Fruit fly (Drosophila melanogaster) whole organism, embryonic: Measurements from ENCODE around the gene CG34283.
A peak's percentile ranks its signal among the peaks of the same experiment; 100 is the strongest.

Source experiments
- Aef1 ChIP-seq: fragments of 200-800 bp; sonication (Bioruptor generic); IDR thresholded peaks from 3 replicates; pipeline ENCODE4 v1.3.6; 2022; ENCODE audit warnings: missing biosample characterization, missing genetic modification characterization
- CG10565 ChIP-seq: fragments of 200-800 bp; sonication (Bioruptor generic); optimal IDR thresholded peaks from 3 replicates; lab custom pipeline; 2016; ENCODE audit warnings: missing biosample characterization, mild to moderate bottlenecking, missing genetic modification characterization
- CG10654 ChIP-seq: fragments of 200-800 bp; sonication (Bioruptor generic); optimal IDR thresholded peaks from 2 replicates; lab custom pipeline; 2016; ENCODE audit warnings: missing biosample characterization, missing genetic modification characterization
- CG11093 ChIP-seq: fragments of 200-800 bp; sonication (Bioruptor generic); IDR thresholded peaks from 3 replicates; pipeline ENCODE4 v1.3.6; 2022; ENCODE audit warnings: missing biosample characterization, missing genetic modification characterization
- CG11560 ChIP-seq: fragments of 200-800 bp; sonication (Bioruptor generic); IDR thresholded peaks from 3 replicates; pipeline ENCODE4 v1.3.6; 2022; ENCODE audit warnings: missing biosample characterization, missing genetic modification characterization
- CG11695 ChIP-seq: fragments of 200-800 bp; sonication (Bioruptor generic); IDR thresholded peaks from 3 replicates; pipeline ENCODE4 v1.3.6; 2022; ENCODE audit warnings: missing biosample characterization, missing genetic modification characterization
- CG12071 ChIP-seq: fragments of 200-800 bp; sonication (Bioruptor generic); optimal IDR thresholded peaks from 3 replicates; lab custom pipeline; 2018; ENCODE audit warnings: missing biosample characterization, mild to moderate bottlenecking, missing genetic modification characterization
- CG13296 ChIP-seq: fragments of 200-800 bp; sonication (Bioruptor generic); optimal IDR thresholded peaks from 3 replicates; lab custom pipeline; 2018; ENCODE audit warnings: missing biosample characterization, mild to moderate bottlenecking, missing genetic modification characterization
- CG14014 ChIP-seq: fragments of 200-800 bp; sonication (Bioruptor generic); IDR thresholded peaks from 2 replicates; pipeline ENCODE4 v1.3.6; 2022; ENCODE audit warnings: missing biosample characterization, missing genetic modification characterization
- CG17802 ChIP-seq: fragments of 200-800 bp; sonication (Bioruptor generic); optimal IDR thresholded peaks from 2 replicates; lab custom pipeline; 2018; ENCODE audit warnings: missing biosample characterization, mild to moderate bottlenecking, missing genetic modification characterization, moderate library complexity
- CG1792 ChIP-seq: fragments of 200-800 bp; sonication (Bioruptor generic); optimal IDR thresholded peaks from 2 replicates; lab custom pipeline; 2016; ENCODE audit warnings: missing biosample characterization, missing genetic modification characterization
- CG2120 ChIP-seq: fragments of 200-800 bp; sonication (Bioruptor generic); optimal IDR thresholded peaks from 3 replicates; lab custom pipeline; 2016; ENCODE audit warnings: missing biosample characterization, missing genetic modification characterization
- CG4404 ChIP-seq: fragments of 200-800 bp; sonication (Bioruptor generic); IDR thresholded peaks from 2 replicates; pipeline ENCODE4 v1.3.6; 2022; ENCODE audit warnings: missing biosample characterization, missing genetic modification characterization
- CG4854 ChIP-seq: fragments of 200-800 bp; sonication (Bioruptor generic); optimal IDR thresholded peaks from 2 replicates; lab custom pipeline; 2016; ENCODE audit warnings: missing biosample characterization, missing genetic modification characterization, inconsistent platforms
- Gug ChIP-seq: fragments of 200-800 bp; sonication (Bioruptor generic); IDR thresholded peaks from 4 replicates; pipeline ENCODE4 v1.3.6; 2022; ENCODE audit warnings: missing biosample characterization, missing genetic modification characterization
- H15 ChIP-seq: fragments of 200-800 bp; sonication (Bioruptor generic); IDR thresholded peaks from 3 replicates; pipeline ENCODE4 v1.3.6; 2022; ENCODE audit warnings: missing biosample characterization, missing genetic modification characterization
- HLHmδ ChIP-seq: fragments of 200-800 bp; sonication (Bioruptor generic); optimal IDR thresholded peaks from 2 replicates; lab custom pipeline; 2018; ENCODE audit warnings: missing biosample characterization, mild to moderate bottlenecking, missing genetic modification characterization, moderate library complexity
- Hr3 ChIP-seq: fragments of 200-800 bp; sonication (Bioruptor generic); optimal IDR thresholded peaks from 3 replicates; lab custom pipeline; 2016; ENCODE audit warnings: missing biosample characterization, missing genetic modification characterization
- Hr78 ChIP-seq, 2 experiments: fragments of 200-800 bp in 1 of 2; fragments of >200 bp in 1 of 2; sonication (Bioruptor generic) in 1 of 2; optimal IDR thresholded peaks; 2 replicates each; lab custom pipeline; 2017 to 2019; ENCODE audit warnings: missing biosample characterization in 2 of 2, missing genetic modification characterization in 2 of 2, mild to moderate bottlenecking in 1 of 2, moderate library complexity in 1 of 2
- MBD-R2 ChIP-seq: fragments of 200-800 bp; sonication (Bioruptor generic); IDR thresholded peaks from 2 replicates; pipeline ENCODE4 v1.3.6; 2022; ENCODE audit warnings: missing biosample characterization, missing genetic modification characterization
- Mes4 ChIP-seq: fragments of 200-800 bp; sonication (Bioruptor generic); optimal IDR thresholded peaks from 2 replicates; lab custom pipeline; 2016; ENCODE audit warnings: missing biosample characterization, missing genetic modification characterization
- Rfx ChIP-seq: fragments of 200-800 bp; sonication (Bioruptor generic); IDR thresholded peaks from 2 replicates; pipeline ENCODE4 v1.3.6; 2022; ENCODE audit warnings: missing biosample characterization, missing genetic modification characterization
- Six4 ChIP-seq: fragments of 200-800 bp; sonication (Bioruptor generic); optimal IDR thresholded peaks from 2 replicates; lab custom pipeline; 2016; ENCODE audit warnings: missing biosample characterization, missing genetic modification characterization
- Sox102F ChIP-seq: fragments of 200-800 bp; sonication (Bioruptor generic); optimal IDR thresholded peaks from 2 replicates; lab custom pipeline; 2018; ENCODE audit warnings: missing biosample characterization, mild to moderate bottlenecking, missing genetic modification characterization, moderate library complexity
- Sry-β ChIP-seq: fragments of 200-800 bp; sonication (Bioruptor generic); optimal IDR thresholded peaks from 2 replicates; lab custom pipeline; 2018; ENCODE audit warnings: missing biosample characterization, mild to moderate bottlenecking, missing genetic modification characterization, moderate library complexity
- ase ChIP-seq: fragments of 200-800 bp; sonication (Bioruptor generic); IDR thresholded peaks from 3 replicates; pipeline ENCODE4 v1.3.6; 2022; ENCODE audit warnings: missing biosample characterization, missing genetic modification characterization
- bbx ChIP-seq: fragments of 200-800 bp; sonication (Bioruptor generic); IDR thresholded peaks from 2 replicates; pipeline ENCODE4 v1.3.6; 2022; ENCODE audit warnings: missing biosample characterization, missing genetic modification characterization; ENCODE audit not compliant: partially characterized antibody
- bsh ChIP-seq, 2 experiments: fragments of 200-800 bp; sonication (Bioruptor generic); optimal IDR thresholded peaks; 2 replicates each; lab custom pipeline; 2017 to 2018; ENCODE audit warnings: mild to moderate bottlenecking in 2 of 2, missing biosample characterization in 2 of 2, missing genetic modification characterization in 2 of 2, moderate library complexity in 1 of 2
- chinmo ChIP-seq: fragments of 200-800 bp; sonication (Bioruptor generic); IDR thresholded peaks from 4 replicates; pipeline ENCODE4 v1.3.6; 2022; ENCODE audit warnings: missing biosample characterization, missing genetic modification characterization; ENCODE audit not compliant: partially characterized antibody
- crol ChIP-seq: fragments of 200-800 bp; sonication (Bioruptor generic); IDR thresholded peaks from 2 replicates; pipeline ENCODE4 v1.3.6; 2022; ENCODE audit warnings: missing biosample characterization, missing genetic modification characterization
- dm ChIP-seq: fragments of 200-800 bp; sonication (Bioruptor generic); optimal IDR thresholded peaks from 3 replicates; lab custom pipeline; 2016; ENCODE audit warnings: missing biosample characterization, missing genetic modification characterization
- emc ChIP-seq: fragments of 200-800 bp; sonication (Bioruptor generic); optimal IDR thresholded peaks from 2 replicates; lab custom pipeline; 2016; ENCODE audit warnings: missing biosample characterization, missing genetic modification characterization
- gce ChIP-seq: fragments of 200-800 bp; sonication (Bioruptor generic); IDR thresholded peaks from 3 replicates; pipeline ENCODE4 v1.3.6; 2022; ENCODE audit warnings: missing biosample characterization, missing genetic modification characterization
- gcm2 ChIP-seq: fragments of 200-800 bp; sonication (Bioruptor generic); optimal IDR thresholded peaks from 2 replicates; lab custom pipeline; 2016; ENCODE audit warnings: missing biosample characterization, missing genetic modification characterization
- gfzf ChIP-seq: fragments of 200-800 bp; sonication (Bioruptor generic); optimal IDR thresholded peaks from 2 replicates; lab custom pipeline; 2016; ENCODE audit warnings: missing biosample characterization, mild to moderate bottlenecking, missing genetic modification characterization, moderate library complexity
- h ChIP-seq: fragments of >200 bp; optimal IDR thresholded peaks from 2 replicates; lab custom pipeline; 2017
- inv ChIP-seq: fragments of 200-800 bp; sonication (Bioruptor generic); IDR thresholded peaks from 2 replicates; pipeline ENCODE4 v1.3.6; 2022; ENCODE audit warnings: missing biosample characterization, missing genetic modification characterization; ENCODE audit not compliant: partially characterized antibody
- nom ChIP-seq: fragments of 200-800 bp; sonication (Bioruptor generic); optimal IDR thresholded peaks from 2 replicates; lab custom pipeline; 2017; ENCODE audit warnings: missing biosample characterization, missing genetic modification characterization, mild to moderate bottlenecking, moderate library complexity, missing genetic modification reagents
- odd ChIP-seq: fragments of 200-800 bp; sonication (Bioruptor generic); optimal IDR thresholded peaks from 2 replicates; lab custom pipeline; 2017; ENCODE audit warnings: missing biosample characterization, mild to moderate bottlenecking, missing genetic modification characterization
- pb ChIP-seq: fragments of 200-800 bp; sonication (Bioruptor generic); optimal IDR thresholded peaks from 3 replicates; lab custom pipeline; 2016; ENCODE audit warnings: missing biosample characterization, missing genetic modification characterization
- sd ChIP-seq: fragments of 200-800 bp; sonication (Bioruptor generic); optimal IDR thresholded peaks from 3 replicates; lab custom pipeline; 2018; ENCODE audit warnings: missing biosample characterization, mild to moderate bottlenecking, missing genetic modification characterization, moderate library complexity
- sens-2 ChIP-seq: fragments of 200-800 bp; sonication (Bioruptor generic); IDR thresholded peaks from 2 replicates; pipeline ENCODE4 v1.3.6; 2022; ENCODE audit warnings: missing biosample characterization, missing genetic modification characterization
- slou ChIP-seq: fragments of 200-800 bp; sonication (Bioruptor generic); optimal IDR thresholded peaks from 3 replicates; lab custom pipeline; 2016; ENCODE audit warnings: missing biosample characterization, missing genetic modification characterization
- so ChIP-seq: fragments of 200-800 bp; sonication (Bioruptor generic); IDR thresholded peaks from 3 replicates; pipeline ENCODE4 v1.3.6; 2022; ENCODE audit warnings: missing biosample characterization, missing genetic modification characterization
- ssp ChIP-seq: fragments of 200-800 bp; sonication (Bioruptor generic); IDR thresholded peaks from 2 replicates; pipeline ENCODE4 v1.3.6; 2022; ENCODE audit warnings: missing biosample characterization, missing genetic modification characterization
- tgo ChIP-seq: fragments of 200-800 bp; sonication (Bioruptor generic); IDR thresholded peaks from 3 replicates; pipeline ENCODE4 v1.3.6; 2022; ENCODE audit warnings: missing biosample characterization, missing genetic modification characterization
- tin ChIP-seq: fragments of 200-800 bp; sonication (Bioruptor generic); optimal IDR thresholded peaks from 3 replicates; lab custom pipeline; 2016; ENCODE audit warnings: missing biosample characterization, missing genetic modification characterization
- tll ChIP-seq, 2 experiments: fragments of 200-800 bp in 1 of 2; fragments of >200 bp in 1 of 2; sonication (Bioruptor generic) in 1 of 2; optimal IDR thresholded peaks; 2 replicates each; lab custom pipeline; 2017 to 2019; ENCODE audit warnings: missing biosample characterization in 2 of 2, missing genetic modification characterization in 2 of 2, mild to moderate bottlenecking in 1 of 2, moderate library complexity in 1 of 2
- ttk ChIP-seq: fragments of 200-800 bp; sonication (Bioruptor generic); IDR thresholded peaks from 2 replicates; pipeline ENCODE4 v2.1.2; 2022; ENCODE audit warnings: missing biosample characterization, missing genetic modification characterization
- vvl ChIP-seq: fragments of 200-800 bp; sonication (Bioruptor generic); IDR thresholded peaks from 2 replicates; pipeline ENCODE4 v1.3.6; 2022; ENCODE audit warnings: missing biosample characterization, missing genetic modification characterization

The CG34283 gene

DNA sequence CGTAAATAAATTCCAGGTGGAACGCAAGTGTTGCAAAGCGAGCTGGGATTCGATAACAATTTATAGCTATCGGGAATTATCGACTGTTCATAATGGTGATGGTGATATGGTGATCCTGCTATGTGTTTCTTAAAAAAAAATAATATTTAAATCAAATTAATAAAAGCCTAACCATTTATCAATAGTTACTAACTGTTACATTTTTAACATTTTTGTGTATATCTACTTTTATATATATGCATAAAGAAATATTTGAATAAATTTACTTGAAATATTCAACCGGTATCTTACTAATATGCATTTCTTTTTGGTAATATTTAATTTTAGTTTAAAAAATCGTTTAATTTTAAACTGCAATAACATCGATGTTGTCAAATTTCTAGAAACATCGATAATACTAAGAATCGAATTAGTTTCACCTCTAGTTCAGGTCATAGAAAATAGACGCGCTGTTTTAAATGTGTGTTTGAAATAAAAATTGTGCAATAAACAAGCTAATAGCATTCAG lies 23.6 kb upstream of the CG34283 start, which contains the start of the genes PGS1 and gwl (continued):
- peak; percentile 74 for TF ChIP-seq tin
- peak; percentile 77; the same call in 2 of the 3 replicates for TF ChIP-seq CG11093 (GFP tag; lab: Robert Waterston, UW)
- TF ChIP-seq CG11560 (tag; lab: Robert Waterston, UW) = peak; percentile 61
- peak; percentile 61 for TF ChIP-seq slou (GFP tag; lab: Kevin White, UChicago)
- peak; percentile 74 for TF ChIP-seq CG14014
- no peak for TF ChIP-seq odd (GFP tag; lab: Kevin White, UChicago)
- peak; percentile 67 for TF ChIP-seq MBD-R2 (GFP tag; lab: Robert Waterston, UW)
- peak; percentile 85 for TF ChIP-seq Sox102F (GFP tag; lab: Kevin White, UChicago)
- no peak for TF ChIP-seq emc (GFP tag; lab: Kevin White, UChicago)
- peak; percentile 73; the same call in 1 of the 3 replicates for TF ChIP-seq so
- TF ChIP-seq ase = peak; percentile 82
- peak; percentile 45 for TF ChIP-seq CG13296 (GFP tag; lab: Kevin White, UChicago)
- peak; percentile 87 for TF ChIP-seq ttk (GFP tag; lab: Robert Waterston, UW)
- TF ChIP-seq gcm2 (GFP tag; lab: Kevin White, UChicago) = no peak
- TF ChIP-seq vvl = peak; percentile 87
- TF ChIP-seq CG2120 (GFP tag; lab: Kevin White, UChicago) = peak; percentile 84
- peak; percentile 76 for TF ChIP-seq Aef1 (GFP tag; lab: Robert Waterston, UW)
- TF ChIP-seq pb = no peak
- peak; percentile 52 for TF ChIP-seq Six4 (GFP tag; lab: Kevin White, UChicago)
- TF ChIP-seq Mes4 = no peak
- peak; percentile 75 for TF ChIP-seq CG10654 (GFP tag; lab: Kevin White, UChicago)
- peak; percentile 70 for TF ChIP-seq ssp
- no peak for TF ChIP-seq CG1792 (GFP tag; lab: Kevin White, UChicago)
- TF ChIP-seq tll (GFP tag; optimal IDR thresholded peaks at IDR 0.05; lab: Kevin White, UChicago) = no peak
- peak; percentile 49; the same call in 2 of the 4 replicates for TF ChIP-seq Gug
- peak; percentile 52 for TF ChIP-seq inv
- peak; percentile 84 for TF ChIP-seq Hr3 (GFP tag; lab: Kevin White, UChicago)
- TF ChIP-seq chinmo (GFP tag; lab: Robert Waterston, UW) = no peak
- 0 out of 3 replicates have a peak, but pooled peaks have one; percentile 11 for TF ChIP-seq gce (GFP tag; lab: Robert Waterston, UW)
- TF ChIP-seq h (lab: Kevin White, UChicago) = no peak
- TF ChIP-seq sd (tag; lab: Kevin White, UChicago) = no peak
- TF ChIP-seq CG17802 (tag; lab: Kevin White, UChicago) = peak; percentile 12
- TF ChIP-seq CG4854 = no peak
- peak; percentile 88 for TF ChIP-seq tgo (GFP tag; lab: Robert Waterston, UW)
- peak; percentile 78 for TF ChIP-seq CG4404
- TF ChIP-seq crol (GFP tag; lab: Robert Waterston, UW) = no peak
- TF ChIP-seq HLHmδ (GFP tag; lab: Kevin White, UChicago) = no peak
- TF ChIP-seq CG11695 (GFP tag; lab: Robert Waterston, UW) = peak; percentile 80
- peak; percentile 86 for TF ChIP-seq Rfx (GFP tag; lab: Robert Waterston, UW)
- no peak for TF ChIP-seq Sry-β
- peak; percentile 59; the same call in 1 of the 3 replicates for TF ChIP-seq H15
- no peak for TF ChIP-seq CG10565 (GFP tag; lab: Kevin White, UChicago)
- no peak for TF ChIP-seq Hr78 (GFP tag; optimal IDR thresholded peaks at IDR 0.05; lab: Kevin White, UChicago)
- TF ChIP-seq bbx (GFP tag; lab: Robert Waterston, UW) = no peak; the same call in 1 of the 2 replicates
- 0 out of 2 replicates have a peak, but pooled peaks have one; percentile 43 for TF ChIP-seq sens-2 (GFP tag; lab: Robert Waterston, UW)
- TF ChIP-seq bsh (GFP tag; optimal IDR thresholded peaks at IDR 0.05; lab: Kevin White, UChicago) = peak in 1 of 2 experiments; percentile 74
- TF ChIP-seq nom = no peak
- peak; percentile 9 for TF ChIP-seq dm (GFP tag; lab: Kevin White, UChicago)
- TF ChIP-seq gfzf = no peak
- no peak for TF ChIP-seq CG12071
